Worm (Caenorhabditis elegans) whole organism, L4 larva: Measurements from ENCODE around the gene Y37A1A.2.

ENCODE experiments used
- F49E8.2 ChIP-seq: sonication (generic microtip); optimal IDR thresholded peaks from 2 replicates; lab custom pipeline; 2016; ENCODE audit warnings: missing compliant biosample characterization, mild to moderate bottlenecking, missing genetic modification characterization, borderline replicate concordance
- Y105C5A.15 ChIP-seq: fragments of 200-800 bp; sonication (Bioruptor generic); IDR thresholded peaks from 2 replicates; pipeline ENCODE4 v1.3.6; 2022; ENCODE audit warnings: missing genetic modification characterization, missing compliant biosample characterization
- Y48G9A.11 ChIP-seq: fragments of 200-800 bp; sonication (Bioruptor generic); IDR thresholded peaks from 2 replicates; pipeline ENCODE4 v1.3.6; 2022; ENCODE audit warnings: missing genetic modification reagents, missing genetic modification characterization, missing compliant biosample characterization
- Y5F2A.4 ChIP-seq: fragments of 200-800 bp; sonication (Bioruptor generic); optimal IDR thresholded peaks from 2 replicates; lab custom pipeline; 2018; ENCODE audit warnings: mild to moderate bottlenecking, missing genetic modification characterization, missing compliant biosample characterization
- ZK546.5 ChIP-seq, 2 experiments: sonication (generic microtip); optimal IDR thresholded peaks; 2 replicates each; lab custom pipeline; 2017; ENCODE audit warnings: missing biosample characterization in 2 of 2, missing genetic modification characterization in 2 of 2
- aha-1 ChIP-seq: fragments of 150-350 bp; peaks from one replicate; lab custom pipeline; 2014; ENCODE audit warnings: missing biosample characterization, missing genetic modification characterization
- ceh-28 ChIP-seq: fragments of 150-350 bp; optimal IDR thresholded peaks from 2 replicates; lab custom pipeline; 2014; ENCODE audit warnings: missing biosample characterization, missing genetic modification reagents, missing genetic modification characterization
- ceh-62 ChIP-seq: sonication (generic microtip); optimal IDR thresholded peaks from 2 replicates; lab custom pipeline; 2017; ENCODE audit warnings: missing biosample characterization, missing genetic modification characterization
- ctbp-1 ChIP-seq: fragments of 200-800 bp; sonication (Bioruptor generic); IDR thresholded peaks from 2 replicates; pipeline ENCODE4 v1.3.6; 2022; ENCODE audit warnings: missing genetic modification reagents, missing genetic modification characterization, missing compliant biosample characterization
- daf-12 ChIP-seq: fragments of 150-350 bp; optimal IDR thresholded peaks from 2 replicates; lab custom pipeline; 2014; ENCODE audit warnings: missing biosample characterization, missing genetic modification reagents, missing genetic modification characterization
- daf-19 ChIP-seq: fragments of 200-800 bp; sonication (Bioruptor generic); conservative IDR thresholded peaks from 2 replicates; pipeline ENCODE4 v1.3.6; 2022; ENCODE audit warnings: missing genetic modification characterization, missing compliant biosample characterization
- dmd-8 ChIP-seq: fragments of 200-800 bp; sonication (Bioruptor generic); IDR thresholded peaks from 2 replicates; pipeline ENCODE4 v1.3.6; 2022; ENCODE audit warnings: missing genetic modification characterization, missing compliant biosample characterization
- dmd-9 ChIP-seq: fragments of 200-800 bp; sonication (Bioruptor generic); IDR thresholded peaks from 2 replicates; pipeline ENCODE4 v1.3.6; 2022; ENCODE audit warnings: missing genetic modification reagents, missing genetic modification characterization, missing compliant biosample characterization
- egl-27 ChIP-seq: sonication (generic microtip); optimal IDR thresholded peaks from 3 replicates; lab custom pipeline; 2017; ENCODE audit warnings: missing biosample characterization, missing genetic modification reagents, missing genetic modification characterization
- fkh-10 ChIP-seq: fragments of 150-350 bp; optimal IDR thresholded peaks from 2 replicates; lab custom pipeline; 2014; ENCODE audit warnings: missing biosample characterization, missing genetic modification reagents, missing genetic modification characterization
- hlh-11 ChIP-seq: fragments of 200-800 bp; sonication (Bioruptor generic); optimal IDR thresholded peaks from 2 replicates; lab custom pipeline; 2018; ENCODE audit warnings: mild to moderate bottlenecking, missing genetic modification characterization, missing compliant biosample characterization
- lim-7 ChIP-seq: fragments of 200-800 bp; sonication (Bioruptor generic); IDR thresholded peaks from 2 replicates; pipeline ENCODE4 v1.3.6; 2022; ENCODE audit warnings: missing genetic modification characterization, missing compliant biosample characterization
- lin-13 ChIP-seq: fragments of 150-350 bp; optimal IDR thresholded peaks from 2 replicates; lab custom pipeline; 2014; ENCODE audit warnings: missing biosample characterization, missing genetic modification reagents, missing genetic modification characterization
- lin-29 ChIP-seq: fragments of 200-800 bp; sonication (Bioruptor generic); IDR thresholded peaks from 2 replicates; pipeline ENCODE4 v1.3.6; 2022; ENCODE audit warnings: missing genetic modification reagents, missing genetic modification characterization, missing compliant biosample characterization
- mes-2 ChIP-seq: sonication (generic microtip); optimal IDR thresholded peaks from 2 replicates; lab custom pipeline; 2016; ENCODE audit warnings: missing genotype, mild to moderate bottlenecking, missing genetic modification characterization, missing compliant biosample characterization; ENCODE audit not compliant: poor library complexity, severe bottlenecking
- mxl-2 ChIP-seq: fragments of 200-800 bp; sonication (Bioruptor generic); conservative IDR thresholded peaks from 2 replicates; pipeline ENCODE4 v1.3.6; 2022; ENCODE audit warnings: missing genetic modification reagents, missing genetic modification characterization, missing compliant biosample characterization
- mxl-3 ChIP-seq: fragments of 200-800 bp; sonication (Bioruptor generic); optimal IDR thresholded peaks from 2 replicates; lab custom pipeline; 2018; ENCODE audit warnings: mild to moderate bottlenecking, missing genetic modification characterization, missing compliant biosample characterization
- nhr-111 ChIP-seq: fragments of 200-800 bp; sonication (Bioruptor generic); optimal IDR thresholded peaks from 2 replicates; lab custom pipeline; 2018; ENCODE audit warnings: mild to moderate bottlenecking, missing genetic modification characterization, missing compliant biosample characterization
- nhr-237 ChIP-seq: sonication (generic microtip); optimal IDR thresholded peaks from 2 replicates; lab custom pipeline; 2017; ENCODE audit warnings: missing biosample characterization, missing genetic modification characterization
- nhr-42 ChIP-seq: fragments of 200-800 bp; sonication (Bioruptor generic); IDR thresholded peaks from 2 replicates; pipeline ENCODE4 v1.3.6; 2022; ENCODE audit warnings: missing genetic modification characterization, missing compliant biosample characterization
- nhr-6 ChIP-seq: fragments of 150-350 bp; optimal IDR thresholded peaks from 2 replicates; lab custom pipeline; 2014; ENCODE audit warnings: missing biosample characterization, missing genetic modification characterization
- nhr-77 ChIP-seq: fragments of 150-350 bp; optimal IDR thresholded peaks from 2 replicates; lab custom pipeline; 2014; ENCODE audit warnings: missing biosample characterization, missing genetic modification characterization
- saeg-2 ChIP-seq: fragments of 200-800 bp; sonication (Bioruptor generic); IDR thresholded peaks from 2 replicates; pipeline ENCODE4 v1.3.6; 2022; ENCODE audit warnings: missing genetic modification reagents, missing genetic modification characterization, missing compliant biosample characterization
- skn-1 ChIP-seq: fragments of 150-350 bp; optimal IDR thresholded peaks from 2 replicates; lab custom pipeline; 2014; ENCODE audit warnings: missing biosample characterization, missing genetic modification characterization
- snpc-1.2 ChIP-seq: fragments of 200-800 bp; sonication (Bioruptor generic); IDR thresholded peaks from 2 replicates; pipeline ENCODE4 v1.3.6; 2022; ENCODE audit warnings: missing genetic modification reagents, missing genetic modification characterization, missing compliant biosample characterization
- snpc-4 ChIP-seq: fragments of 150-350 bp; optimal IDR thresholded peaks from 2 replicates; lab custom pipeline; 2014; ENCODE audit warnings: missing biosample characterization, missing genetic modification characterization
- spr-3 ChIP-seq: fragments of 200-800 bp; sonication (Bioruptor generic); optimal IDR thresholded peaks from 2 replicates; lab custom pipeline; 2018; ENCODE audit warnings: mild to moderate bottlenecking, missing genetic modification characterization, missing compliant biosample characterization
- tra-1 ChIP-seq: fragments of 200-800 bp; sonication (Bioruptor generic); IDR thresholded peaks from 2 replicates; pipeline ENCODE4 v1.3.6; 2022; ENCODE audit warnings: missing genetic modification reagents, missing genetic modification characterization, missing compliant biosample characterization
- vab-7 ChIP-seq: fragments of 200-800 bp; sonication (Bioruptor generic); IDR thresholded peaks from 2 replicates; pipeline ENCODE4 v1.3.6; 2022; ENCODE audit warnings: missing genetic modification reagents, missing genetic modification characterization, missing compliant biosample characterization
- zip-2 ChIP-seq: fragments of 150-350 bp; optimal IDR thresholded peaks from 2 replicates; lab custom pipeline; 2014; ENCODE audit warnings: missing biosample characterization, missing genetic modification characterization
- ztf-11 ChIP-seq: fragments of 150-350 bp; optimal IDR thresholded peaks from 2 replicates; lab custom pipeline; 2014; ENCODE audit warnings: missing biosample characterization, missing genetic modification characterization

Y37A1A.2 gene

DNA sequence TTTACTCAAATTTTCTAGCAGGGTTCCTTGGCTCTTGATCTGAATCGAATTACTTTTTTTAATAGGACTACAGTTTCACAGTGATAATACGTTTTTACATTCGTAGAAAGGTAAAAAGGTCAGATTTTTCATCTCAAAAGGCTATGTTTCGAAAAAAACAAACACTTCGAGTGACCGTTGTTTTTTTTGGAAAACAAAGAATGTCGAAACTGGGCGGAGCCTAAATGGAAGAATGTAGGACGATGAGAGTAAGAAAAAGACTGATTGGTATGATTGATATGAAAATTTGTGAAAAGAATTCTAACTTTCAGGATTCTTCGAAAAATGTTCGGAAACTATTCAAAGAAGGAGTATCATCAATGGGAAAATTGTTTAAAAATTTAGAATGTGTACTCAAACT lies at the start of gene Y37A1A.2:
TSS of gene Y37A1A.2 (minus strand) at position 101 of the 400 bp plus-strand sequence.
- TF ChIP-seq zip-2 (tag; lab: Kevin White, UChicago) (no peak), snpc-1.2 (GFP tag; lab: Robert Waterston, UW) (0 out of 2 replicates have a peak, but pooled peaks have one; percentile 21), ZK546.5 (tag; optimal IDR thresholded peaks at IDR 0.05; lab: Kevin White, UChicago) (no peak), mes-2 (tag; lab: Kevin White, UChicago) (no peak), daf-19 (GFP tag; lab: Robert Waterston, UW) (no peak), ztf-11 (tag; lab: Kevin White, UChicago) (no peak)

DNA sequence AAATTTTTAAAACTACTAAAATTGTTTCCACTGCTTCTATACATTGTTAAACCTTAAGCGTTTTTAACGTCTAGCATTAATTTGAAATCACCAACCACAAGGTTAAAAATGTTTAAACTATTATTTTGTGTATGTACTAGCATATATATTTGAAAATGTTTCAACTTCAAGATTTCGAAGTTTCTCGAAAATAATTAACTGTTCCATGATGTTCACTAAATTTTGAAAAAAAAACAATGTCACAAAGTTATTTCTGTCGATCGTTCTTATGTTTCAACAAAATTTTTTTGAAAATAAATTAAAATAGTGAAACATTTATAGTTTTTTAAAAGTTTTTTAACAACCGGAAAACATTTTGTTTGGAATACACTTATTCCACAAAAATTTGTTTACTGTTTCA lies 41.7 kb upstream of the Y37A1A.2 start:
- TF ChIP-seq snpc-1.2 (GFP tag; lab: Robert Waterston, UW) (peak; percentile 67; the same call in 1 of the 2 replicates), lim-7 (GFP tag; lab: Robert Waterston, UW) (no peak), Y105C5A.15 (no peak)

DNA sequence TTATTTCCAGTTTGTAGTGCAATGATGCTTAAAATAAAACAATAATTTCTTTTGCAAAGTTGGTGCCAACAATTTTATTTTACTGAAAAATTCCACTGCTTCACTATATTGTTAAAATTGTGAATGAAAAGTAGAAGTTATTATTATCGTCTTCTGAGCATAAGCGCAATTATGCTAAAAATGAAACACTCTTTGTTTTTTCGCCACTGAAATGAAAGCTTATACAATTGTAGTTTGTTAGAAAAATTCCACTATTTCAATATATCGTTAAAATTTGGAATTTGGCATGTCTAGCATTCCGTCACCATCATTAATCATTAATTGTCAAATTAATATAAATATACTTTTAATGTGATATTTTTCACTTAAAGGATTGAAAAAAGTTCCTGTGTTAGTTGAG lies 41.1 kb upstream of the Y37A1A.2 start:
- no peak for TF ChIP-seq Y5F2A.4 (GFP tag; lab: Kevin White, UChicago)
- no peak for TF ChIP-seq ceh-62 (tag; lab: Kevin White, UChicago)
- no peak for TF ChIP-seq hlh-11
- no peak for TF ChIP-seq nhr-6
- peak; percentile 60; the same call in 1 of the 2 replicates for TF ChIP-seq snpc-1.2 (GFP tag; lab: Robert Waterston, UW)
- TF ChIP-seq fkh-10 = no peak
- no peak for TF ChIP-seq dmd-8 (GFP tag; lab: Robert Waterston, UW)
- no peak for TF ChIP-seq snpc-4 (tag; lab: Kevin White, UChicago)
- no peak for TF ChIP-seq skn-1 (tag; lab: Kevin White, UChicago)

DNA sequence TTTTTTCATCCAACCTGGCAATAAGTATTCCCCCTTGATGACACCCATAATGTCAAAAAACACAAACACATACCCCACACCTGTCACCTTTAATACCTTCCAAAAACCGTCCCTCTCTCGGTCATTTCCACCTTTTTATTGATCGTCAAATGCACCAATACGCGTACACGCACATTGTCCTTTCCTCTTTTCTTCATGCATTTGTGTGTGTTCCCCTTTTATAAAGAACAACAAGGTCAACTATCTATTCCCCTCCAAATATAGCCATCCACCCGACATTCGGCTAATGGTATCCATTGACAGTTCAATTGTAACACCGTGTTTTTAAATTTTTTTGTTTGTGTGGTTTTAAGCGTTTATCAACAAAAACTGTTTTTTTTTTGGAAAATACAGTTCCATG lies 32.4 kb upstream of the Y37A1A.2 start:
- TF ChIP-seq saeg-2 (GFP tag; lab: Robert Waterston, UW) = no peak
- no peak for TF ChIP-seq nhr-77 (tag; lab: Kevin White, UChicago)
- TF ChIP-seq nhr-111 (GFP tag; lab: Kevin White, UChicago) = no peak
- TF ChIP-seq Y105C5A.15 = no peak
- TF ChIP-seq tra-1 (GFP tag; lab: Robert Waterston, UW) = no peak
- TF ChIP-seq nhr-42 (GFP tag; lab: Robert Waterston, UW) = no peak
- no peak for TF ChIP-seq mxl-2 (GFP tag; lab: Robert Waterston, UW)
- no peak for TF ChIP-seq mxl-3 (GFP tag; lab: Kevin White, UChicago)
- TF ChIP-seq daf-12 = no peak
- TF ChIP-seq vab-7 (GFP tag; lab: Robert Waterston, UW) = no peak
- no peak for TF ChIP-seq F49E8.2
- TF ChIP-seq ceh-28 (tag; lab: Kevin White, UChicago) = no peak
- no peak for TF ChIP-seq dmd-9 (GFP tag; lab: Robert Waterston, UW)
- TF ChIP-seq lin-13 (GFP tag; lab: Kevin White, UChicago) = no peak
- TF ChIP-seq Y5F2A.4 (GFP tag; lab: Kevin White, UChicago) = no peak
- no peak for TF ChIP-seq Y48G9A.11
- TF ChIP-seq spr-3 (GFP tag; lab: Kevin White, UChicago) = no peak
- TF ChIP-seq nhr-237 (tag; lab: Kevin White, UChicago) = no peak
- TF ChIP-seq fkh-10 = no peak

DNA sequence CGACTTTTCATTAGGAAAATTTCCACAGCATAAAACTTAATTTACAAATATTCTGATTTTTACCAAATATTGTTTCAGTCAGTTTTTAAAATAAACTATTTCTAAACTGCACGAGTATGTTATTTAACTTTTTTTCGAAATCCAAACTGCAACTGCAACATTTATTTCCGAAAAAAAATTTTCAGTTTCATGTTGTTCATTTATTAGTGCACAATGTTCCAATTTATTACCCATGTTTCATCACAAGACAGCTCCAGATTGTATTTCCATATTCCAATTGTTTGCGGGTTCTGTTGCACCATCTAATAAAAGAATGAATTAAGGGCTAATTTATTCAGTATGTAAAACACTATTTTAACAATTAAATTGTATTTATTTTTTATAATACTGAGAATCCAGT lies 28.8 kb upstream of the Y37A1A.2 start:
- TF ChIP-seq snpc-1.2 (GFP tag; lab: Robert Waterston, UW) (peak; percentile 83), lin-29 (GFP tag; lab: Robert Waterston, UW) (no peak), egl-27 (tag; lab: Kevin White, UChicago) (no peak), ctbp-1 (GFP tag; lab: Robert Waterston, UW) (no peak), Y48G9A.11 (no peak), aha-1 (no peak), ceh-62 (tag; lab: Kevin White, UChicago) (no peak)
- TF ChIP-seq, all 104 proteins: peak for 1
